Fruit fly (Drosophila melanogaster): Measurements from ENCODE around the gene Myb.

Myb gene

DNA sequence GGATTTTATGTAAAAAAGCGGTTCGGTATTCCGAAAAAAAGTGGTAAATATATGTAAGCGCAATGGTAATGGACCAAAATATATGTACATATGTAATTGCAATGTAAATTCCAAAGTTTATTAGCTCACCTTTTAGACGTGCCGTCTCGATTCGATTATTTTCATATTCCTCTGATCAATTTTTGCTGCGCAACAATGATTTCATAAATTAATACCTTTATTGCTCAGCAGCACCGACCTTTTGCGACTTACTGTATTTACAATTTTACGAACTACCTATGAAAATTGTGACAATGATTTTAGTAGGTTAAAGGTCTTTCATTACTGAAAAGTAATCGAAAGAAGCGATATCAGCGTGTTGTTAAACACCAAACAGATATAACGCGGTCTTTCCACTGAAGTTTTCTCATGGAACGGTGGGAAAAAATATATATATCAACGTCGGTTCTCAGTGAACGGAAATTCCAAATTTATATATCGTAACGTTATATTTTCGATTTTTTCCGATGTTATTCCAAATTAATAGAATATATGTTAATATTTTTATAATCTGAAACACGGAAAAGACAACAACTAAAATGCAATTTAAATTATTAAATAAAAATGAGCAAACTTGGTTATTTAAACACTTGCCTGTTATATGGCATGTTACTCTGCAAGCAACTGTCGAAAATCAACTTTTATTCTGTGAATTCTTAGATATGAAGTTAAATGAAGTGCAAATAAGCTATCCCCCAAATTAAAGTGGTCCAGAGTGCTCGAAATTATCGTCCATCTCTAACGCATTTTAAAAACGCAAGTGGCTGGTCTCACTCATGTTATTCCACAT, 32.4 kb upstream of the Myb start, which contains the start of the genes MSBP and CG15916 (continued):
- TF ChIP-seq fd96Cb (tag; optimal IDR thresholded peaks at IDR 0.05) = peak; percentile 43
- TF ChIP-seq ken (GFP tag; IDR thresholded peaks at IDR 0.05) = no peak
- TF ChIP-seq CG15514 (GFP tag; optimal IDR thresholded peaks at IDR 0.05) = peak; percentile 34
- no peak for TF ChIP-seq CG6689 (GFP tag; IDR thresholded peaks at IDR 0.05)
- TF ChIP-seq grau (tag; optimal IDR thresholded peaks at IDR 0.05) = peak; percentile 44
- 0 out of 2 replicates have a peak, but pooled peaks have one; percentile 24 for TF ChIP-seq CG11247 (GFP tag; IDR thresholded peaks at IDR 0.05)
- no peak for TF ChIP-seq CG8089 (GFP tag; optimal IDR thresholded peaks at IDR 0.05)
- TF ChIP-seq Eip74EF (GFP tag; optimal IDR thresholded peaks at IDR 0.05) = no peak
- no peak for TF ChIP-seq fd64A (GFP tag; optimal IDR thresholded peaks at IDR 0.05)
- peak; percentile 32; the same call in 1 of the 2 replicates for TF ChIP-seq Xrp1 (GFP tag; IDR thresholded peaks at IDR 0.05)
- no peak for TF ChIP-seq CG2889 (GFP tag; IDR thresholded peaks at IDR 0.05)
- TF ChIP-seq CG4820 (GFP tag; optimal IDR thresholded peaks at IDR 0.05) = no peak
- TF ChIP-seq psq (GFP tag; optimal IDR thresholded peaks at IDR 0.05) = no peak
- no peak for TF ChIP-seq CG9876 (GFP tag; optimal IDR thresholded peaks at IDR 0.05)
- no peak for TF ChIP-seq slp2 (GFP tag; optimal IDR thresholded peaks at IDR 0.05)
- TF ChIP-seq crol (GFP tag; IDR thresholded peaks at IDR 0.05) = no peak
- TF ChIP-seq abd-A (tag; optimal IDR thresholded peaks at IDR 0.05) = no peak
- TF ChIP-seq pita (GFP tag; optimal IDR thresholded peaks at IDR 0.05) = no peak
- no peak for TF ChIP-seq Ada2b (GFP tag; IDR thresholded peaks at IDR 0.05)
- 0 out of 3 replicates have a peak, but pooled peaks have one; percentile 29 for TF ChIP-seq CG14860 (GFP tag; IDR thresholded peaks at IDR 0.05; ENCODE audit: partially characterized antibody)
- no peak for TF ChIP-seq stwl (tag; optimal IDR thresholded peaks at IDR 0.05)
- TF ChIP-seq CG14965 (GFP tag; optimal IDR thresholded peaks at IDR 0.05; ENCODE audit: borderline replicate concordance) = no peak
- TF ChIP-seq Fer1 (GFP tag; optimal IDR thresholded peaks at IDR 0.05) = no peak
- TF ChIP-seq Mrtf (GFP tag; IDR thresholded peaks at IDR 0.05) = 0 out of 3 replicates have a peak, but pooled peaks have one; percentile 27
- TF ChIP-seq fd102C (GFP tag; optimal IDR thresholded peaks at IDR 0.05) = no peak
- no peak for TF ChIP-seq CG7271 (tag; optimal IDR thresholded peaks at IDR 0.05)
- no peak for TF ChIP-seq CkIIα-i1 (GFP tag; IDR thresholded peaks at IDR 0.05)
- TF ChIP-seq zfh1 (GFP tag; IDR thresholded peaks at IDR 0.05) = no peak
- no peak for TF ChIP-seq eve (GFP tag; optimal IDR thresholded peaks at IDR 0.05)
- no peak for TF ChIP-seq kay (GFP tag; optimal IDR thresholded peaks at IDR 0.05)
- TF ChIP-seq jigr1 (GFP tag; IDR thresholded peaks at IDR 0.05) = no peak
- no peak for TF ChIP-seq sr (GFP tag; IDR thresholded peaks at IDR 0.05)
- no peak for TF ChIP-seq hth (optimal IDR thresholded peaks at IDR 0.05)
- TF ChIP-seq vnd (GFP tag; IDR thresholded peaks at IDR 0.05; ENCODE audit: partially characterized antibody) = no peak
- no peak for TF ChIP-seq trem (tag; optimal IDR thresholded peaks at IDR 0.05)
- TF ChIP-seq pho (GFP tag; optimal IDR thresholded peaks at IDR 0.05) = no peak
- no peak for TF ChIP-seq Doc3 (GFP tag; IDR thresholded peaks at IDR 0.05; ENCODE audit: partially characterized antibody)
- no peak for TF ChIP-seq slou (GFP tag; optimal IDR thresholded peaks at IDR 0.05)
- no peak for TF ChIP-seq CG9609 (GFP tag; optimal IDR thresholded peaks at IDR 0.05)
- TF ChIP-seq aop (GFP tag; IDR thresholded peaks at IDR 0.05) = no peak
- TF ChIP-seq Asciz (GFP tag; optimal IDR thresholded peaks at IDR 0.05) = no peak
- no peak for TF ChIP-seq bigmax (GFP tag; optimal IDR thresholded peaks at IDR 0.05)
- no peak for TF ChIP-seq CG10543 (GFP tag; optimal IDR thresholded peaks at IDR 0.05)
- TF ChIP-seq Bgb (GFP tag; IDR thresholded peaks at IDR 0.05; ENCODE audit: partially characterized antibody) = no peak; the same call in 1 of the 2 replicates
- no peak for TF ChIP-seq Myb (GFP tag; optimal IDR thresholded peaks at IDR 0.05)
- no peak for TF ChIP-seq H2.0 (GFP tag; IDR thresholded peaks at IDR 0.05)
- TF ChIP-seq prd (optimal IDR thresholded peaks at IDR 0.05) = no peak
- TF ChIP-seq prd (GFP tag; IDR thresholded peaks at IDR 0.05) = no peak
- TF ChIP-seq gro (GFP tag; optimal IDR thresholded peaks at IDR 0.05) = no peak
- peak; percentile 20; the same call in 1 of the 2 replicates for TF ChIP-seq CG7372 (GFP tag; IDR thresholded peaks at IDR 0.05)
